Fruit fly (Drosophila melanogaster) whole organism, embryonic: Measurements from ENCODE around the gene PIG-B.

Experiments used
- CG10274 ChIP-seq: fragments of 200-800 bp; sonication (Bioruptor generic); optimal IDR thresholded peaks from 3 replicates; lab custom pipeline; 2017; ENCODE audit warnings: missing biosample characterization, mild to moderate bottlenecking, missing genetic modification characterization
- CG13287 ChIP-seq: fragments of 200-800 bp; sonication (Bioruptor generic); IDR thresholded peaks from 2 replicates; pipeline ENCODE4 v1.3.6; 2022; ENCODE audit warnings: missing biosample characterization, missing genetic modification characterization; ENCODE audit not compliant: partially characterized antibody
- CG14860 ChIP-seq: fragments of 200-800 bp; sonication (Bioruptor generic); IDR thresholded peaks from 3 replicates; pipeline ENCODE4 v1.3.6; 2022; ENCODE audit warnings: missing biosample characterization, missing genetic modification characterization; ENCODE audit not compliant: partially characterized antibody
- CG15011 ChIP-seq: fragments of 200-800 bp; sonication (Bioruptor generic); optimal IDR thresholded peaks from 3 replicates; lab custom pipeline; 2018; ENCODE audit warnings: missing biosample characterization, mild to moderate bottlenecking, missing genetic modification characterization
- CG15479 ChIP-seq: fragments of 200-800 bp; sonication (Bioruptor generic); optimal IDR thresholded peaks from 3 replicates; lab custom pipeline; 2019; ENCODE audit warnings: missing biosample characterization, mild to moderate bottlenecking, missing genetic modification characterization, moderate library complexity
- CG17328 ChIP-seq: fragments of 200-800 bp; sonication (Bioruptor generic); IDR thresholded peaks from 2 replicates; pipeline ENCODE4 v1.3.6; 2022; ENCODE audit warnings: missing biosample characterization, missing genetic modification characterization
- CG17612 ChIP-seq: fragments of 200-800 bp; sonication (Bioruptor generic); IDR thresholded peaks from 2 replicates; pipeline ENCODE4 v1.3.6; 2022; ENCODE audit warnings: missing biosample characterization, missing genetic modification characterization
- CG17802 ChIP-seq: fragments of 200-800 bp; sonication (Bioruptor generic); optimal IDR thresholded peaks from 2 replicates; lab custom pipeline; 2018; ENCODE audit warnings: missing biosample characterization, mild to moderate bottlenecking, missing genetic modification characterization, moderate library complexity
- CG17829 ChIP-seq: fragments of 200-800 bp; optimal IDR thresholded peaks from 2 replicates; lab custom pipeline; 2019; ENCODE audit warnings: missing biosample characterization, mild to moderate bottlenecking, missing genetic modification characterization, moderate library complexity
- CG1832 ChIP-seq: fragments of 200-800 bp; sonication (Bioruptor generic); optimal IDR thresholded peaks from 2 replicates; lab custom pipeline; 2017; ENCODE audit warnings: missing biosample characterization, mild to moderate bottlenecking, missing genetic modification characterization, inconsistent platforms
- CG2875 ChIP-seq: fragments of 200-800 bp; sonication (Bioruptor generic); optimal IDR thresholded peaks from 2 replicates; lab custom pipeline; 2017; ENCODE audit warnings: missing biosample characterization, mild to moderate bottlenecking, missing genetic modification characterization, missing genetic modification reagents
- CG3065 ChIP-seq: fragments of 200-800 bp; sonication (Bioruptor generic); optimal IDR thresholded peaks from 2 replicates; lab custom pipeline; 2016; ENCODE audit warnings: missing biosample characterization, missing genetic modification characterization
- CG6854 ChIP-seq: fragments of 200-800 bp; sonication (Bioruptor generic); optimal IDR thresholded peaks from 3 replicates; lab custom pipeline; 2017; ENCODE audit warnings: missing biosample characterization, mild to moderate bottlenecking, missing genetic modification characterization
- CG7271 ChIP-seq: fragments of 200-800 bp; sonication (Bioruptor generic); optimal IDR thresholded peaks from 2 replicates; lab custom pipeline; 2018; ENCODE audit warnings: missing biosample characterization, mild to moderate bottlenecking, missing genetic modification characterization, moderate library complexity
- CG7357 ChIP-seq: fragments of 200-800 bp; sonication (Bioruptor generic); IDR thresholded peaks from 3 replicates; pipeline ENCODE4 v1.3.6; 2022; ENCODE audit warnings: missing biosample characterization, missing genetic modification characterization
- CG7745 ChIP-seq: fragments of 200-800 bp; sonication (Bioruptor generic); optimal IDR thresholded peaks from 2 replicates; lab custom pipeline; 2018; ENCODE audit warnings: missing biosample characterization, mild to moderate bottlenecking, missing genetic modification characterization, moderate library complexity
- CG7786 ChIP-seq: fragments of 200-800 bp; sonication (Bioruptor generic); optimal IDR thresholded peaks from 2 replicates; lab custom pipeline; 2016; ENCODE audit warnings: missing biosample characterization, missing genetic modification characterization
- CG9727 ChIP-seq: fragments of 200-800 bp; sonication (Bioruptor generic); optimal IDR thresholded peaks from 3 replicates; lab custom pipeline; 2017; ENCODE audit warnings: missing biosample characterization, mild to moderate bottlenecking, missing genetic modification characterization
- D19A ChIP-seq: fragments of 200-800 bp; optimal IDR thresholded peaks from 3 replicates; lab custom pipeline; 2019; ENCODE audit warnings: missing biosample characterization, mild to moderate bottlenecking, missing genetic modification characterization, moderate library complexity
- Doc2 ChIP-seq: fragments of 200-800 bp; sonication (Bioruptor generic); IDR thresholded peaks from 2 replicates; pipeline ENCODE4 v1.3.6; 2022; ENCODE audit warnings: missing biosample characterization, missing genetic modification characterization
- HHEX ChIP-seq: fragments of 200-800 bp; sonication (Bioruptor generic); optimal IDR thresholded peaks from 3 replicates; lab custom pipeline; 2017; ENCODE audit warnings: missing biosample characterization, mild to moderate bottlenecking, missing genetic modification characterization, missing genetic modification reagents
- Jarid2 ChIP-seq: fragments of 200-800 bp; sonication (Bioruptor generic); optimal IDR thresholded peaks from 3 replicates; lab custom pipeline; 2017; ENCODE audit warnings: mild to moderate bottlenecking, missing biosample characterization, missing genetic modification reagents, missing genetic modification characterization
- Ravus ChIP-seq: fragments of 200-800 bp; sonication (Bioruptor generic); IDR thresholded peaks from 2 replicates; pipeline ENCODE4 v1.3.6; 2022; ENCODE audit warnings: missing biosample characterization, missing genetic modification characterization
- Rfx ChIP-seq: fragments of 200-800 bp; sonication (Bioruptor generic); IDR thresholded peaks from 2 replicates; pipeline ENCODE4 v1.3.6; 2022; ENCODE audit warnings: missing biosample characterization, missing genetic modification characterization
- Side ChIP-seq: fragments of 200-800 bp; sonication (Bioruptor generic); optimal IDR thresholded peaks from 2 replicates; lab custom pipeline; 2016; ENCODE audit warnings: missing biosample characterization, missing genetic modification characterization
- Six4 ChIP-seq: fragments of 200-800 bp; sonication (Bioruptor generic); optimal IDR thresholded peaks from 2 replicates; lab custom pipeline; 2016; ENCODE audit warnings: missing biosample characterization, missing genetic modification characterization
- ab ChIP-seq: fragments of 200-800 bp; sonication (Bioruptor generic); optimal IDR thresholded peaks from 2 replicates; lab custom pipeline; 2016; ENCODE audit warnings: missing biosample characterization, missing genetic modification characterization
- br ChIP-seq: fragments of >200 bp; optimal IDR thresholded peaks from 2 replicates; lab custom pipeline; 2017
- chinmo ChIP-seq: fragments of 200-800 bp; sonication (Bioruptor generic); IDR thresholded peaks from 4 replicates; pipeline ENCODE4 v1.3.6; 2022; ENCODE audit warnings: missing biosample characterization, missing genetic modification characterization; ENCODE audit not compliant: partially characterized antibody
- crp ChIP-seq, 2 experiments: fragments of 200-800 bp; sonication (Bioruptor generic); optimal IDR thresholded peaks; 2 replicates in 1 of 2; 3 replicates in 1 of 2; lab custom pipeline; 2017; ENCODE audit warnings: missing biosample characterization in 2 of 2, missing genetic modification characterization in 2 of 2, mild to moderate bottlenecking in 1 of 2, moderate library complexity in 1 of 2
- dimm ChIP-seq: fragments of 200-800 bp; sonication (Bioruptor generic); IDR thresholded peaks from 2 replicates; pipeline ENCODE4 v1.3.6; 2022; ENCODE audit warnings: missing biosample characterization, missing genetic modification characterization
- dm ChIP-seq: fragments of 200-800 bp; sonication (Bioruptor generic); optimal IDR thresholded peaks from 3 replicates; lab custom pipeline; 2016; ENCODE audit warnings: missing biosample characterization, missing genetic modification characterization
- dysf ChIP-seq: fragments of 200-800 bp; sonication (Bioruptor generic); IDR thresholded peaks from 3 replicates; pipeline ENCODE4 v1.3.6; 2022; ENCODE audit warnings: missing biosample characterization, missing genetic modification characterization
- fd3F ChIP-seq: fragments of 200-800 bp; sonication (Bioruptor generic); optimal IDR thresholded peaks from 2 replicates; lab custom pipeline; 2018; ENCODE audit warnings: missing biosample characterization, mild to moderate bottlenecking, missing genetic modification characterization, moderate library complexity
- gsb ChIP-seq: fragments of 200-800 bp; sonication (Bioruptor generic); IDR thresholded peaks from 2 replicates; pipeline ENCODE4 v1.3.6; 2022; ENCODE audit warnings: missing biosample characterization, missing genetic modification characterization
- gt ChIP-seq: fragments of 200-800 bp; sonication (Bioruptor generic); IDR thresholded peaks from 2 replicates; pipeline ENCODE4 v1.3.6; 2022; ENCODE audit warnings: missing biosample characterization, missing genetic modification characterization
- hb ChIP-seq: fragments of 200-800 bp; sonication (Bioruptor generic); IDR thresholded peaks from 3 replicates; pipeline ENCODE4 v1.3.6; 2022; ENCODE audit warnings: missing biosample characterization, missing genetic modification characterization; ENCODE audit not compliant: partially characterized antibody
- insv ChIP-seq, 2 experiments: fragments of 200-800 bp; sonication (Bioruptor generic); optimal IDR thresholded peaks; 3 replicates each; lab custom pipeline; 2016 to 2018; ENCODE audit warnings: missing biosample characterization in 2 of 2, missing genetic modification characterization in 2 of 2
- klu ChIP-seq: fragments of 200-800 bp; sonication (Bioruptor generic); IDR thresholded peaks from 2 replicates; pipeline ENCODE4 v1.3.6; 2022; ENCODE audit warnings: missing biosample characterization, missing genetic modification characterization
- lmd ChIP-seq: fragments of 200-800 bp; sonication (Bioruptor generic); IDR thresholded peaks from 2 replicates; pipeline ENCODE4 v1.3.6; 2022; ENCODE audit warnings: missing biosample characterization, missing genetic modification characterization
- psq ChIP-seq: fragments of 200-800 bp; sonication (Bioruptor generic); optimal IDR thresholded peaks from 2 replicates; lab custom pipeline; 2017; ENCODE audit warnings: missing biosample characterization, missing genetic modification characterization
- sens ChIP-seq: fragments of 200-800 bp; sonication (Bioruptor generic); peaks from one replicate; lab custom pipeline; 2016; ENCODE audit warnings: missing biosample characterization, missing genetic modification characterization
- sens-2 ChIP-seq: fragments of 200-800 bp; sonication (Bioruptor generic); IDR thresholded peaks from 2 replicates; pipeline ENCODE4 v1.3.6; 2022; ENCODE audit warnings: missing biosample characterization, missing genetic modification characterization
- sna ChIP-seq: fragments of 200-800 bp; sonication (Bioruptor generic); IDR thresholded peaks from 2 replicates; pipeline ENCODE4 v1.3.6; 2022; ENCODE audit warnings: missing biosample characterization, missing genetic modification characterization; ENCODE audit not compliant: partially characterized antibody
- stc ChIP-seq: fragments of 200-800 bp; sonication (Bioruptor generic); IDR thresholded peaks from 2 replicates; pipeline ENCODE4 v1.3.6; 2022; ENCODE audit warnings: missing biosample characterization, missing genetic modification characterization
- toy ChIP-seq: fragments of 200-800 bp; sonication (Bioruptor generic); IDR thresholded peaks from 2 replicates; pipeline ENCODE4 v1.3.6; 2022; ENCODE audit warnings: missing biosample characterization, missing genetic modification characterization
- trem ChIP-seq: fragments of 200-800 bp; optimal IDR thresholded peaks from 3 replicates; lab custom pipeline; 2019; ENCODE audit warnings: missing biosample characterization, mild to moderate bottlenecking, missing genetic modification characterization, moderate library complexity
- unc-4 ChIP-seq: fragments of 200-800 bp; sonication (Bioruptor generic); IDR thresholded peaks from 2 replicates; pipeline ENCODE4 v1.3.6; 2022; ENCODE audit warnings: missing biosample characterization, missing genetic modification characterization; ENCODE audit not compliant: partially characterized antibody
- zf30C ChIP-seq: fragments of 200-800 bp; sonication (Bioruptor generic); optimal IDR thresholded peaks from 3 replicates; lab custom pipeline; 2018; ENCODE audit warnings: missing biosample characterization, mild to moderate bottlenecking, missing genetic modification characterization

PIG-B gene

dm6 chr3L:3765782-3766520 lies 45.1 kb upstream of the PIG-B start (continued):
- TF ChIP-seq D19A (tag; lab: Kevin White, UChicago) (peak; percentile 70), CG15011 (GFP tag; lab: Kevin White, UChicago) (peak; percentile 39), Rfx (peak; percentile 82), dysf (peak; percentile 78), CG17328 (peak; percentile 79), unc-4 (GFP tag; lab: Robert Waterston, UW) (peak; percentile 53), CG7745 (no peak), CG13287 (GFP tag; lab: Robert Waterston, UW) (peak; percentile 36; the same call in 1 of the 2 replicates), CG15479 (no peak), Jarid2 (GFP tag; lab: Kevin White, UChicago) (peak; percentile 25), CG7786 (no peak), lmd (GFP tag; lab: Robert Waterston, UW) (peak; percentile 78), br (no peak), crp (GFP tag; optimal IDR thresholded peaks at IDR 0.05; lab: Kevin White, UChicago) (peak in 1 of 2 experiments; percentile 21), CG7271 (tag; lab: Kevin White, UChicago) (no peak), stc (GFP tag; lab: Robert Waterston, UW) (peak; percentile 75), toy (GFP tag; lab: Robert Waterston, UW) (0 out of 2 replicates have a peak, but pooled peaks have one; percentile 12), trem (tag; lab: Kevin White, UChicago) (no peak), ab (no peak), psq (GFP tag; lab: Kevin White, UChicago) (peak; percentile 78), CG9727 (peak; percentile 75), CG17829 (tag; lab: Kevin White, UChicago) (peak; percentile 71), dm (GFP tag; lab: Kevin White, UChicago) (no peak), CG2875 (GFP tag; lab: Kevin White, UChicago) (peak; percentile 52), CG7357 (GFP tag; lab: Robert Waterston, UW) (peak; percentile 62; the same call in 1 of the 3 replicates), zf30C (GFP tag; lab: Kevin White, UChicago) (no peak), CG17802 (tag; lab: Kevin White, UChicago) (no peak), CG10274 (GFP tag; lab: Kevin White, UChicago) (no peak), Ravus (GFP tag; lab: Robert Waterston, UW) (peak; percentile 40), sna (GFP tag; lab: Robert Waterston, UW) (no peak), gsb (GFP tag; lab: Robert Waterston, UW) (peak; percentile 56), CG3065 (GFP tag; lab: Kevin White, UChicago) (peak; percentile 43), Side (GFP tag; lab: Kevin White, UChicago) (no peak), CG14860 (GFP tag; lab: Robert Waterston, UW) (no peak), sens-2 (GFP tag; lab: Robert Waterston, UW) (no peak), klu (GFP tag; lab: Robert Waterston, UW) (no peak), CG17612 (GFP tag; lab: Robert Waterston, UW) (no peak), hb (GFP tag; lab: Robert Waterston, UW) (no peak), CG1832 (GFP tag; lab: Kevin White, UChicago) (peak; percentile 85), dimm (GFP tag; lab: Robert Waterston, UW) (peak; percentile 50; the same call in 1 of the 2 replicates), sens (peak; percentile 80), Doc2 (GFP tag; lab: Robert Waterston, UW) (no peak), HHEX (GFP tag; lab: Kevin White, UChicago) (peak; percentile 24), fd3F (GFP tag; lab: Kevin White, UChicago) (peak; percentile 82), CG6854 (GFP tag; lab: Kevin White, UChicago) (peak; percentile 58), insv (GFP tag; optimal IDR thresholded peaks at IDR 0.05; lab: Kevin White, UChicago) (no peak), gt (GFP tag; lab: Robert Waterston, UW) (peak; percentile 9; the same call in 1 of the 2 replicates), chinmo (peak; percentile 93; the same call in 3 of the 4 replicates), Six4 (GFP tag; lab: Kevin White, UChicago) (peak; percentile 40)
